Worm (Caenorhabditis elegans): ENCODE measurements around the gene F22E5.1.

- no peak for TF ChIP-seq aly-1 (tag; optimal IDR thresholded peaks at IDR 0.05)
- no peak for TF ChIP-seq ama-1 (optimal IDR thresholded peaks at IDR 0.05)
- TF ChIP-seq scrt-1 (GFP tag; IDR thresholded peaks at IDR 0.05), result no peak
Measured at ce11 chrII:2641777-2642176, 31.8 kb upstream of the F22E5.1 start, which contains the start of gene F22E5.7.
